Worm (Caenorhabditis elegans): ENCODE results near the gene T24E12.2.

- no peak for TF ChIP-seq ceh-91 (GFP tag; IDR thresholded peaks at IDR 0.05)
- no peak for TF ChIP-seq repo-1 (tag; optimal IDR thresholded peaks at IDR 0.05)
Observed at ce11 chrII:3787151-3787550, 4.4 kb downstream of the T24E12.2 start, which contains the start of gene T24E12.13.

Measured in whole organism, young adult.